Fruit fly (Drosophila melanogaster): ENCODE measurements around the gene Phlpp.

The Phlpp gene

DNA sequence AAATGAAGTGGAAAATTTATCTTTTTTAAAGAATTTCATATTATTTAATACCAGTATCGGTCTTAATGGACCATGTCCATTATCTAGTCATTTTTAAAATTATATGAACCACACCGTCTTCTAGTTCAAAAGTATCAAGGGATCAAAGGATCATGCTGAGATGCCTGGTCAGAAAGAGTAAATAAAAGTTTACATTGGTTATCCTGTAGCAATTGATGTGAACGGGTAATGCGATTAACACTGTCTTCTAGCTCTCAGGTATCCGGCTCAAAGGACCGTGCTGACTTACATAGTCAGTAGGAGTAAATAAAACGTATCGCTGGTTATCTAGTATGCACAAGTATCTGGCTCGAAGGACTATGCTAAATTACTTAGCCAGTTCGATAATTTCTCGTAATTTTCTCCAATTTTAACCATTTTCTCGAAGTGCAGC is 39.8 kb upstream of the Phlpp start (continued):
- TF ChIP-seq Usf (GFP tag; optimal IDR thresholded peaks at IDR 0.05) (no peak), CG11560 (tag; IDR thresholded peaks at IDR 0.05) (0 out of 3 replicates have a peak, but pooled peaks have one; percentile 42), peb (GFP tag; IDR thresholded peaks at IDR 0.05) (no peak), Trl (optimal IDR thresholded peaks at IDR 0.05) (no peak), Trl (GFP tag; optimal IDR thresholded peaks at IDR 0.05) (no peak), Optix (GFP tag; IDR thresholded peaks at IDR 0.05) (no peak), dmrt99B (tag; optimal IDR thresholded peaks at IDR 0.05) (peak; percentile 55), bcd (GFP tag; optimal IDR thresholded peaks at IDR 0.05) (peak; percentile 15), CG15011 (GFP tag; optimal IDR thresholded peaks at IDR 0.05) (peak; percentile 10), CG7556 (GFP tag; optimal IDR thresholded peaks at IDR 0.05) (peak; percentile 81), CTCF (GFP tag; optimal IDR thresholded peaks at IDR 0.05) (no peak), CG12391 (tag; optimal IDR thresholded peaks at IDR 0.05) (peak; percentile 7), CG9215 (GFP tag; IDR thresholded peaks at IDR 0.05) (peak; percentile 33; the same call in 1 of the 2 replicates), Jarid2 (GFP tag; optimal IDR thresholded peaks at IDR 0.05) (no peak), CG13296 (GFP tag; optimal IDR thresholded peaks at IDR 0.05) (peak; percentile 11), vfl (GFP tag; optimal IDR thresholded peaks at IDR 0.05) (no peak), Bteb2 (GFP tag; optimal IDR thresholded peaks at IDR 0.05) (no peak), HLH54F (GFP tag; optimal IDR thresholded peaks at IDR 0.05) (peak; percentile 28), CG12769 (tag; optimal IDR thresholded peaks at IDR 0.05) (peak; percentile 3), CG10979 (tag; optimal IDR thresholded peaks at IDR 0.05) (peak; percentile 22), crol (GFP tag; IDR thresholded peaks at IDR 0.05) (no peak), CG18764 (GFP tag; optimal IDR thresholded peaks at IDR 0.05) (no peak), CG4820 (GFP tag; optimal IDR thresholded peaks at IDR 0.05) (no peak), Doc2 (GFP tag; IDR thresholded peaks at IDR 0.05) (no peak), CG5180 (GFP tag; optimal IDR thresholded peaks at IDR 0.05) (peak; percentile 10), CoRest (tag; optimal IDR thresholded peaks at IDR 0.05) (peak; percentile 61), Bgb (GFP tag; IDR thresholded peaks at IDR 0.05; ENCODE audit: partially characterized antibody) (no peak), slp2 (GFP tag; optimal IDR thresholded peaks at IDR 0.05) (no peak), zen2 (GFP tag; IDR thresholded peaks at IDR 0.05; ENCODE audit: partially characterized antibody) (no peak), CG4404 (GFP tag; IDR thresholded peaks at IDR 0.05) (no peak), CG12659 (GFP tag; optimal IDR thresholded peaks at IDR 0.05) (peak; percentile 31), amos (GFP tag; IDR thresholded peaks at IDR 0.05; ENCODE audit: partially characterized antibody) (no peak), psq (GFP tag; optimal IDR thresholded peaks at IDR 0.05) (no peak), vvl (GFP tag; IDR thresholded peaks at IDR 0.05) (no peak), ERR (GFP tag; optimal IDR thresholded peaks at IDR 0.05) (no peak), CG6791 (GFP tag; IDR thresholded peaks at IDR 0.05; ENCODE audit: partially characterized antibody) (no peak), wdn (GFP tag; IDR thresholded peaks at IDR 0.05) (no peak)

DNA sequence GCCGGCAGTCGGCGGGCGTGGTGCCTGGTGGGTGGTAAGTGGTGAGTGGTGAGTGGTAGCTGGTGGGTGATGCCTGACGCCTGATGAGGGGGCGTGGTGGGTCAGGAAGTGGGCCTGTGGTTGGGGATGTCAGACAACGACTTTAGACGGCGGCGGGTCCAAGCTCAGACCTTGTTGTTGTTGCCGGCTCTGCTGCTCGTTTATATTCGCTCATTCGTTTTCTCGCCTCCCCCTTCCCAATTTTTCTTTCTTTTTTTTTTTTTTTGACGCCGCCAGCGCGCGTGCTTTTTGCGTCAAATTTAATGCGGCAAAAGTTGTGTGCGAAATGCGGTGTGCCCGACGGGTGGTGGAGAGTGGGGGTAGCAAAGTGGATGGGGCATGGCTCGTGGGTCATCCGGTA is 39.3 kb upstream of the Phlpp start:
- TF ChIP-seq crol (GFP tag; IDR thresholded peaks at IDR 0.05) (peak; percentile 38; the same call in 1 of the 2 replicates), sqz (GFP tag; optimal IDR thresholded peaks at IDR 0.05) (peak; percentile 65), ATbp (GFP tag; optimal IDR thresholded peaks at IDR 0.05) (no peak), Rfx (GFP tag; IDR thresholded peaks at IDR 0.05) (no peak), fd64A (GFP tag; optimal IDR thresholded peaks at IDR 0.05) (no peak), Fer1 (GFP tag; optimal IDR thresholded peaks at IDR 0.05) (peak; percentile 1), Med (GFP tag) (peak; percentile 49), nau (GFP tag; optimal IDR thresholded peaks at IDR 0.05) (no peak), mam (GFP tag; optimal IDR thresholded peaks at IDR 0.05) (no peak), corto (GFP tag; optimal IDR thresholded peaks at IDR 0.05) (no peak), CG11560 (tag; IDR thresholded peaks at IDR 0.05) (no peak), CG14667 (GFP tag; IDR thresholded peaks at IDR 0.05) (no peak), cg (GFP tag; optimal IDR thresholded peaks at IDR 0.05) (no peak), Ets97D (GFP tag; optimal IDR thresholded peaks at IDR 0.05) (no peak), Ets65A (GFP tag) (no peak), CG5953 (GFP tag; IDR thresholded peaks at IDR 0.05) (no peak), br (optimal IDR thresholded peaks at IDR 0.05) (no peak), CG13894 (tag; optimal IDR thresholded peaks at IDR 0.05) (peak; percentile 25), bbx (GFP tag; IDR thresholded peaks at IDR 0.05; ENCODE audit: partially characterized antibody) (no peak)

Data from whole organism, embryonic.